Fruit fly (Drosophila melanogaster) whole organism, adult: ENCODE measurements around the gene CG15480.

ENCODE experiments used
- CG11617 ChIP-seq: fragments of 200-800 bp; sonication (Bioruptor generic); optimal IDR thresholded peaks from 2 replicates; lab custom pipeline; 2017; ENCODE audit warnings: mild to moderate bottlenecking, missing biosample characterization, missing genetic modification reagents, missing genetic modification characterization
- CG12768 ChIP-seq: fragments of 200-800 bp; sonication (Bioruptor generic); optimal IDR thresholded peaks from 2 replicates; lab custom pipeline; 2017; ENCODE audit warnings: missing biosample characterization, missing genetic modification characterization, mild to moderate bottlenecking, moderate library complexity, missing genetic modification reagents
- CG14711 ChIP-seq: fragments of 200-800 bp; sonication (Bioruptor generic); optimal IDR thresholded peaks from 2 replicates; lab custom pipeline; 2018; ENCODE audit warnings: missing biosample characterization, mild to moderate bottlenecking, missing genetic modification characterization, moderate library complexity
- CG1620 ChIP-seq: fragments of 200-800 bp; sonication (Bioruptor generic); optimal IDR thresholded peaks from 2 replicates; lab custom pipeline; 2016; ENCODE audit warnings: missing biosample characterization, missing genetic modification characterization
- CG33017 ChIP-seq: fragments of 200-800 bp; sonication (Bioruptor generic); optimal IDR thresholded peaks from 2 replicates; lab custom pipeline; 2018; ENCODE audit warnings: missing biosample characterization, mild to moderate bottlenecking, missing genetic modification characterization, moderate library complexity
- CG5204 ChIP-seq: fragments of 200-800 bp; sonication (Bioruptor generic); optimal IDR thresholded peaks from 2 replicates; lab custom pipeline; 2016; ENCODE audit warnings: missing biosample characterization, missing genetic modification characterization
- CG7045 ChIP-seq: fragments of 200-800 bp; sonication (Bioruptor generic); optimal IDR thresholded peaks from 2 replicates; lab custom pipeline; 2017; ENCODE audit warnings: missing biosample characterization, mild to moderate bottlenecking, missing genetic modification characterization
- CG7101 ChIP-seq: fragments of 200-800 bp; sonication (Bioruptor generic); optimal IDR thresholded peaks from 2 replicates; lab custom pipeline; 2018; ENCODE audit warnings: missing biosample characterization, mild to moderate bottlenecking, missing genetic modification characterization, moderate library complexity
- Clk ChIP-seq: fragments of 200-800 bp; sonication (Bioruptor generic); optimal IDR thresholded peaks from 2 replicates; lab custom pipeline; 2017; ENCODE audit warnings: missing biosample characterization, missing genetic modification characterization
- Crg-1 ChIP-seq: fragments of 200-800 bp; sonication (Bioruptor generic); optimal IDR thresholded peaks from 2 replicates; lab custom pipeline; 2016; ENCODE audit warnings: missing biosample characterization, missing genetic modification characterization
- Hr96 ChIP-seq: fragments of 200-800 bp; sonication (Bioruptor generic); optimal IDR thresholded peaks from 2 replicates; lab custom pipeline; 2016; ENCODE audit warnings: missing biosample characterization, missing genetic modification characterization
- Mnt ChIP-seq: fragments of 200-800 bp; sonication (Bioruptor generic); optimal IDR thresholded peaks from 2 replicates; lab custom pipeline; 2016; ENCODE audit warnings: missing biosample characterization, mild to moderate bottlenecking, missing genetic modification characterization
- bab1 ChIP-seq: fragments of 200-800 bp; sonication (Bioruptor generic); optimal IDR thresholded peaks from 3 replicates; lab custom pipeline; 2019; ENCODE audit warnings: missing biosample characterization, mild to moderate bottlenecking, missing genetic modification characterization, moderate library complexity
- cic ChIP-seq: fragments of 200-800 bp; sonication (Bioruptor generic); optimal IDR thresholded peaks from 2 replicates; lab custom pipeline; 2017; ENCODE audit warnings: missing biosample characterization, mild to moderate bottlenecking, missing genetic modification characterization, moderate library complexity
- cnc ChIP-seq, 2 experiments: fragments of >200 bp; optimal IDR thresholded peaks; 2 replicates each; lab custom pipeline; 2017
- kay ChIP-seq: fragments of 200-800 bp; sonication (Bioruptor generic); peaks from one replicate; lab custom pipeline; 2016; ENCODE audit warnings: missing biosample characterization, missing genetic modification characterization, borderline replicate concordance
- ovo ChIP-seq: fragments of 200-800 bp; sonication (Bioruptor generic); optimal IDR thresholded peaks from 2 replicates; lab custom pipeline; 2016; ENCODE audit warnings: missing biosample characterization, missing genetic modification characterization
- pad ChIP-seq: fragments of 200-800 bp; sonication (Bioruptor generic); optimal IDR thresholded peaks from 3 replicates; lab custom pipeline; 2017; ENCODE audit warnings: missing biosample characterization, missing genetic modification characterization, mild to moderate bottlenecking, moderate library complexity, missing genetic modification reagents
- tj ChIP-seq: fragments of 200-800 bp; sonication (Bioruptor generic); optimal IDR thresholded peaks from 3 replicates; lab custom pipeline; 2017; ENCODE audit warnings: missing biosample characterization, mild to moderate bottlenecking, missing genetic modification characterization, moderate library complexity
- toe ChIP-seq: fragments of 200-800 bp; sonication (Bioruptor generic); optimal IDR thresholded peaks from 2 replicates; lab custom pipeline; 2016; ENCODE audit warnings: missing biosample characterization, missing genetic modification characterization

CG15480 gene

dm6 chr2L:13225225-13225840, at the start of gene CG15480:
CG15480 (minus strand) TSS chr2L:13225275.
- no peak for TF ChIP-seq CG14711 (tag; lab: Kevin White, UChicago)
- TF ChIP-seq cnc (optimal IDR thresholded peaks at IDR 0.05; lab: Kevin White, UChicago) = no peak
- no peak for TF ChIP-seq ovo
- TF ChIP-seq Clk (GFP tag; lab: Kevin White, UChicago) = no peak
- no peak for TF ChIP-seq tj (GFP tag; lab: Kevin White, UChicago)
- no peak for TF ChIP-seq cic (GFP tag; lab: Kevin White, UChicago)
- TF ChIP-seq bab1 = no peak
- TF ChIP-seq Crg-1 (GFP tag; lab: Kevin White, UChicago) = no peak
- no peak for TF ChIP-seq CG7101 (tag; lab: Kevin White, UChicago)
- TF ChIP-seq pad (GFP tag; lab: Kevin White, UChicago) = no peak
- no peak for TF ChIP-seq CG5204
- TF ChIP-seq CG7045 (GFP tag; lab: Kevin White, UChicago) = no peak
- no peak for TF ChIP-seq kay
- no peak for TF ChIP-seq Mnt
- TF ChIP-seq CG33017 (tag; lab: Kevin White, UChicago) = no peak
- no peak for TF ChIP-seq toe (GFP tag; lab: Kevin White, UChicago)
- TF ChIP-seq Hr96 (GFP tag; lab: Kevin White, UChicago) = no peak
- TF ChIP-seq CG1620 = no peak

dm6 chr2L:13272541-13272940, 47.5 kb upstream of the CG15480 start:
- TF ChIP-seq CG7101 (tag; lab: Kevin White, UChicago) (no peak), cnc (optimal IDR thresholded peaks at IDR 0.05; lab: Kevin White, UChicago) (no peak), CG14711 (tag; lab: Kevin White, UChicago) (no peak), CG1620 (no peak), CG12768 (no peak), CG5204 (no peak), Mnt (no peak), CG33017 (tag; lab: Kevin White, UChicago) (no peak), toe (GFP tag; lab: Kevin White, UChicago) (no peak), CG7045 (GFP tag; lab: Kevin White, UChicago) (no peak), CG11617 (no peak), Crg-1 (GFP tag; lab: Kevin White, UChicago) (no peak), tj (GFP tag; lab: Kevin White, UChicago) (no peak), pad (GFP tag; lab: Kevin White, UChicago) (no peak), bab1 (no peak), ovo (no peak), Clk (GFP tag; lab: Kevin White, UChicago) (no peak), Hr96 (GFP tag; lab: Kevin White, UChicago) (no peak), cic (GFP tag; lab: Kevin White, UChicago) (no peak), kay (no peak)

dm6 chr2L:13268040-13268652, 43.1 kb upstream of the CG15480 start:
- no peak for TF ChIP-seq Clk (GFP tag; lab: Kevin White, UChicago)
- no peak for TF ChIP-seq kay
- no peak for TF ChIP-seq CG5204
- TF ChIP-seq CG14711 (tag; lab: Kevin White, UChicago) = no peak
- no peak for TF ChIP-seq CG1620
- TF ChIP-seq CG7045 (GFP tag; lab: Kevin White, UChicago) = no peak
- TF ChIP-seq toe (GFP tag; lab: Kevin White, UChicago) = no peak

- no peak for TF ChIP-seq CG14711 (tag; lab: Kevin White, UChicago)
- no peak for TF ChIP-seq bab1
- no peak for TF ChIP-seq ovo
- TF ChIP-seq pad (GFP tag; lab: Kevin White, UChicago) = no peak
- no peak for TF ChIP-seq cic (GFP tag; lab: Kevin White, UChicago)
- TF ChIP-seq CG1620 = no peak
- TF ChIP-seq CG7045 (GFP tag; lab: Kevin White, UChicago) = no peak
- no peak for TF ChIP-seq Hr96 (GFP tag; lab: Kevin White, UChicago)
- TF ChIP-seq cnc (optimal IDR thresholded peaks at IDR 0.05; lab: Kevin White, UChicago) = no peak
- TF ChIP-seq tj (GFP tag; lab: Kevin White, UChicago) = no peak
- no peak for TF ChIP-seq Clk (GFP tag; lab: Kevin White, UChicago)
- no peak for TF ChIP-seq Crg-1 (GFP tag; lab: Kevin White, UChicago)
- TF ChIP-seq kay = no peak
- TF ChIP-seq Mnt = no peak
- no peak for TF ChIP-seq CG7101 (tag; lab: Kevin White, UChicago)
- TF ChIP-seq CG11617 = no peak
These were observed 41.6 kb upstream of the CG15480 start for dm6 chr2L:13266627-13267026.

dm6 chr2L:13265776-13266175, 40.7 kb upstream of the CG15480 start, which contains the start of gene CG31848:
CG31848 (minus strand) TSS chr2L:13265876.
- no peak for TF ChIP-seq CG5204
- no peak for TF ChIP-seq bab1
- no peak for TF ChIP-seq cnc (optimal IDR thresholded peaks at IDR 0.05; lab: Kevin White, UChicago)
- no peak for TF ChIP-seq CG7045 (GFP tag; lab: Kevin White, UChicago)
- no peak for TF ChIP-seq CG7101 (tag; lab: Kevin White, UChicago)
- no peak for TF ChIP-seq CG1620
- TF ChIP-seq Hr96 (GFP tag; lab: Kevin White, UChicago) = no peak
- TF ChIP-seq tj (GFP tag; lab: Kevin White, UChicago) = no peak
- no peak for TF ChIP-seq pad (GFP tag; lab: Kevin White, UChicago)
- no peak for TF ChIP-seq CG11617
- no peak for TF ChIP-seq kay
- TF ChIP-seq toe (GFP tag; lab: Kevin White, UChicago) = no peak
- no peak for TF ChIP-seq CG14711 (tag; lab: Kevin White, UChicago)
- TF ChIP-seq Crg-1 (GFP tag; lab: Kevin White, UChicago) = no peak
- TF ChIP-seq ovo = no peak
- TF ChIP-seq Clk (GFP tag; lab: Kevin White, UChicago) = no peak
- TF ChIP-seq cic (GFP tag; lab: Kevin White, UChicago) = no peak

dm6 chr2L:13260740-13261139, 35.7 kb upstream of the CG15480 start, which contains the start of gene CG44085:
CG44085 (plus strand) TSS chr2L:13261008.
- no peak for TF ChIP-seq ovo
- no peak for TF ChIP-seq Mnt
- TF ChIP-seq cic (GFP tag; lab: Kevin White, UChicago) = no peak
- TF ChIP-seq tj (GFP tag; lab: Kevin White, UChicago) = no peak
- no peak for TF ChIP-seq CG11617
- no peak for TF ChIP-seq CG1620
- TF ChIP-seq CG12768 = no peak
- TF ChIP-seq Crg-1 (GFP tag; lab: Kevin White, UChicago) = no peak
- no peak for TF ChIP-seq cnc (optimal IDR thresholded peaks at IDR 0.05; lab: Kevin White, UChicago)
- no peak for TF ChIP-seq bab1
